Worm (Caenorhabditis elegans) whole organism, late embryonic: ENCODE results near the gene mlc-7.
A peak's percentile ranks its signal among the peaks of the same experiment; 100 is the strongest.

Experiments used
- C08G9.2 ChIP-seq: sonication (generic microtip); optimal IDR thresholded peaks from 2 replicates; lab custom pipeline; 2016; ENCODE audit warnings: mild to moderate bottlenecking, missing genetic modification characterization, moderate library complexity, missing compliant biosample characterization
- K09A11.1 ChIP-seq: sonication (generic microtip); optimal IDR thresholded peaks from 2 replicates; lab custom pipeline; 2017; ENCODE audit warnings: antibody characterized with exemption, mild to moderate bottlenecking, missing genetic modification characterization, missing compliant biosample characterization; ENCODE audit not compliant: insufficient read depth
- T23F11.4 ChIP-seq: fragments of 200-800 bp; sonication (Bioruptor generic); optimal IDR thresholded peaks from 2 replicates; lab custom pipeline; 2018; ENCODE audit warnings: mild to moderate bottlenecking, missing genetic modification characterization, missing compliant biosample characterization
- Y22D7AL.16 ChIP-seq: sonication (generic microtip); optimal IDR thresholded peaks from 2 replicates; lab custom pipeline; 2016; ENCODE audit warnings: missing genetic modification characterization, missing compliant biosample characterization
- ceh-19 ChIP-seq: fragments of 200-800 bp; sonication (Bioruptor generic); optimal IDR thresholded peaks from 2 replicates; lab custom pipeline; 2018; ENCODE audit warnings: mild to moderate bottlenecking, missing genetic modification characterization, missing compliant biosample characterization
- ceh-2 ChIP-seq: sonication (generic microtip); optimal IDR thresholded peaks from 2 replicates; lab custom pipeline; 2016; ENCODE audit warnings: missing genotype, missing genetic modification characterization, missing compliant biosample characterization
- ceh-24 ChIP-seq: sonication (generic microtip); optimal IDR thresholded peaks from 2 replicates; lab custom pipeline; 2016; ENCODE audit warnings: mild to moderate bottlenecking, missing genetic modification characterization, missing compliant biosample characterization
- ceh-31 ChIP-seq: sonication (generic microtip); optimal IDR thresholded peaks from 2 replicates; lab custom pipeline; 2016; ENCODE audit warnings: missing genetic modification characterization, missing compliant biosample characterization
- ceh-34 ChIP-seq: sonication (generic microtip); optimal IDR thresholded peaks from 2 replicates; lab custom pipeline; 2016; ENCODE audit warnings: mild to moderate bottlenecking, missing genetic modification characterization, missing compliant biosample characterization
- ceh-45 ChIP-seq: fragments of 200-800 bp; sonication (Bioruptor generic); IDR thresholded peaks from 2 replicates; pipeline ENCODE4 v1.3.6; 2022; ENCODE audit warnings: missing genetic modification reagents, missing genetic modification characterization, missing compliant biosample characterization
- ceh-48 ChIP-seq: sonication (generic microtip); optimal IDR thresholded peaks from 2 replicates; lab custom pipeline; 2016; ENCODE audit warnings: missing genetic modification characterization, inconsistent platforms, missing compliant biosample characterization
- ceh-6 ChIP-seq: fragments of 200-800 bp; sonication (Bioruptor generic); optimal IDR thresholded peaks from 2 replicates; lab custom pipeline; 2018; ENCODE audit warnings: mild to moderate bottlenecking, missing genetic modification characterization, missing compliant biosample characterization
- che-1 ChIP-seq: sonication (generic microtip); optimal IDR thresholded peaks from 2 replicates; lab custom pipeline; 2016; ENCODE audit warnings: mild to moderate bottlenecking, missing genetic modification characterization, missing compliant biosample characterization
- elt-2 ChIP-seq: sonication (generic microtip); optimal IDR thresholded peaks from 2 replicates; lab custom pipeline; 2016; ENCODE audit warnings: missing genetic modification reagents, missing genetic modification characterization, missing compliant biosample characterization
- eyg-1 ChIP-seq: sonication (generic microtip); optimal IDR thresholded peaks from 2 replicates; lab custom pipeline; 2016; ENCODE audit warnings: missing genotype, missing genetic modification characterization, missing compliant biosample characterization
- fax-1 ChIP-seq: sonication (generic microtip); optimal IDR thresholded peaks from 2 replicates; lab custom pipeline; 2016; ENCODE audit warnings: missing genotype, missing genetic modification characterization, missing compliant biosample characterization
- fkh-6 ChIP-seq: sonication (generic microtip); optimal IDR thresholded peaks from 2 replicates; lab custom pipeline; 2016; ENCODE audit warnings: missing genetic modification characterization, missing compliant biosample characterization
- hlh-13 ChIP-seq: fragments of 200-800 bp; sonication (Bioruptor generic); optimal IDR thresholded peaks from 2 replicates; lab custom pipeline; 2018; ENCODE audit warnings: mild to moderate bottlenecking, missing genetic modification characterization, missing compliant biosample characterization
- hlh-30 ChIP-seq: sonication (generic microtip); optimal IDR thresholded peaks from 2 replicates; lab custom pipeline; 2017; ENCODE audit warnings: antibody characterized with exemption, missing genetic modification characterization, missing compliant biosample characterization; ENCODE audit not compliant: insufficient read depth
- hlh-6 ChIP-seq: sonication (generic microtip); optimal IDR thresholded peaks from 2 replicates; lab custom pipeline; 2016; ENCODE audit warnings: missing genotype, missing genetic modification characterization, missing compliant biosample characterization
- hlh-8 ChIP-seq: sonication (generic microtip); optimal IDR thresholded peaks from 2 replicates; lab custom pipeline; 2016; ENCODE audit warnings: missing genotype, missing genetic modification characterization, missing compliant biosample characterization
- lim-6 ChIP-seq: sonication (generic microtip); optimal IDR thresholded peaks from 2 replicates; lab custom pipeline; 2016; ENCODE audit warnings: missing genetic modification characterization, missing compliant biosample characterization
- lin-11 ChIP-seq: fragments of 200-800 bp; sonication (Bioruptor generic); optimal IDR thresholded peaks from 2 replicates; lab custom pipeline; 2018; ENCODE audit warnings: mild to moderate bottlenecking, missing genetic modification characterization, missing compliant biosample characterization
- madf-2 ChIP-seq: sonication (generic microtip); optimal IDR thresholded peaks from 2 replicates; lab custom pipeline; 2017; ENCODE audit warnings: missing genetic modification characterization, missing compliant biosample characterization
- mec-3 ChIP-seq: sonication (generic microtip); optimal IDR thresholded peaks from 2 replicates; lab custom pipeline; 2016; ENCODE audit warnings: borderline replicate concordance, missing genetic modification characterization, missing compliant biosample characterization
- nfya-1 ChIP-seq: sonication (generic microtip); optimal IDR thresholded peaks from 2 replicates; lab custom pipeline; 2017; ENCODE audit warnings: missing genetic modification characterization, mild to moderate bottlenecking, missing compliant biosample characterization, antibody characterized with exemption, moderate library complexity
- npax-4 ChIP-seq: sonication (generic microtip); optimal IDR thresholded peaks from 2 replicates; lab custom pipeline; 2016; ENCODE audit warnings: missing genetic modification characterization, missing compliant biosample characterization
- odd-2 ChIP-seq: sonication (generic microtip); optimal IDR thresholded peaks from 2 replicates; lab custom pipeline; 2017; ENCODE audit warnings: antibody characterized with exemption, mild to moderate bottlenecking, missing genetic modification characterization, missing compliant biosample characterization
- pag-3 ChIP-seq: sonication (generic microtip); optimal IDR thresholded peaks from 2 replicates; lab custom pipeline; 2016; ENCODE audit warnings: missing compliant biosample characterization, missing genetic modification characterization, borderline replicate concordance
- pat-9 ChIP-seq: fragments of 200-800 bp; sonication (Bioruptor generic); optimal IDR thresholded peaks from 2 replicates; lab custom pipeline; 2018; ENCODE audit warnings: mild to moderate bottlenecking, missing genetic modification characterization, moderate library complexity, missing compliant biosample characterization
- pha-2 ChIP-seq: sonication (generic microtip); optimal IDR thresholded peaks from 2 replicates; lab custom pipeline; 2017; ENCODE audit warnings: mild to moderate bottlenecking, missing genetic modification characterization, missing compliant biosample characterization
- pha-4 ChIP-seq: fragments of 150-350 bp; optimal IDR thresholded peaks from 2 replicates; lab custom pipeline; 2018; ENCODE audit warnings: missing biosample characterization, missing genetic modification reagents, missing genetic modification characterization
- sox-4 ChIP-seq: sonication (generic microtip); optimal IDR thresholded peaks from 2 replicates; lab custom pipeline; 2017; ENCODE audit warnings: mild to moderate bottlenecking, missing genetic modification characterization, inconsistent platforms, missing compliant biosample characterization
- syd-9 ChIP-seq: sonication (generic microtip); optimal IDR thresholded peaks from 2 replicates; lab custom pipeline; 2016; ENCODE audit warnings: mild to moderate bottlenecking, missing genetic modification characterization, moderate library complexity, missing compliant biosample characterization
- tbx-2 ChIP-seq: sonication (generic microtip); optimal IDR thresholded peaks from 2 replicates; lab custom pipeline; 2016; ENCODE audit warnings: missing genetic modification characterization, missing compliant biosample characterization
- ttx-3 ChIP-seq: sonication (generic microtip); optimal IDR thresholded peaks from 2 replicates; lab custom pipeline; 2016; ENCODE audit warnings: missing genetic modification reagents, missing genetic modification characterization, missing compliant biosample characterization
- unc-55 ChIP-seq: sonication (generic microtip); optimal IDR thresholded peaks from 2 replicates; lab custom pipeline; 2017; ENCODE audit warnings: missing biosample characterization, missing genetic modification reagents, missing genetic modification characterization
- unc-86 ChIP-seq: sonication (generic microtip); optimal IDR thresholded peaks from 2 replicates; lab custom pipeline; 2016; ENCODE audit warnings: missing genetic modification characterization, missing compliant biosample characterization
- zip-5 ChIP-seq: sonication (generic microtip); optimal IDR thresholded peaks from 2 replicates; lab custom pipeline; 2016; ENCODE audit warnings: missing genetic modification characterization, missing compliant biosample characterization

mlc-7 gene

DNA sequence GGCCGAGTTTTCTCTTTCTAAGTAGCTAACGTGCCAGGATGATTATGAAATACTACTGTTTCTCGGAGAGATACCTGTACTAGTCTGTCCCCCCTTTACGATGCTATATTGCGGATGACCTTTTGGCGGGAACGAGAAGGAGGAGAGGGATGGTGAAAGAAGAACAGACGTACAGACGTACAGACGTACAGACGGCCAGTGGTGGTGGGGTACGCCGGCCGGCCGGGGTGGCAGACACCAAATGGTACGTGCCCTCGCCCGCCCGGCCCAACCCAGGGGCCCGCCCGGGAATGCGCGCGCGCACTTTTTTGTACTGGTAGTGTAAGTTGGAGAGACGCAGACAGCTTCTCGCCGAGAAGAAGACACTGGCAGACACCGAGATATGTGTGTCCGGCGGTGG, 30.2 kb upstream of the mlc-7 start (continued):
- TF ChIP-seq ceh-31 (tag; lab: Kevin White, UChicago) (peak; percentile 40), ceh-19 (GFP tag; lab: Kevin White, UChicago) (no peak), ceh-6 (GFP tag; lab: Kevin White, UChicago) (peak; percentile 7), pat-9 (tag; lab: Kevin White, UChicago) (peak; percentile 49), ceh-48 (tag; lab: Kevin White, UChicago) (no peak), hlh-6 (tag; lab: Kevin White, UChicago) (no peak), ceh-24 (tag; lab: Kevin White, UChicago) (no peak), unc-55 (no peak), K09A11.1 (tag; lab: Kevin White, UChicago) (no peak), lim-6 (peak; percentile 10), che-1 (tag; lab: Kevin White, UChicago) (no peak), syd-9 (tag; lab: Kevin White, UChicago) (no peak), mec-3 (tag; lab: Kevin White, UChicago) (no peak), pha-2 (no peak), odd-2 (no peak), npax-4 (tag; lab: Kevin White, UChicago) (no peak), elt-2 (peak; percentile 33), C08G9.2 (tag; lab: Kevin White, UChicago) (peak; percentile 13), tbx-2 (tag; lab: Kevin White, UChicago) (peak; percentile 85), Y22D7AL.16 (tag; lab: Kevin White, UChicago) (peak; percentile 19), zip-5 (no peak), fax-1 (tag; lab: Kevin White, UChicago) (no peak), pha-4 (no peak), pag-3 (tag; lab: Kevin White, UChicago) (no peak), hlh-30 (tag; lab: Kevin White, UChicago) (no peak), hlh-13 (no peak), ceh-45 (GFP tag; lab: Robert Waterston, UW) (no peak), ceh-34 (peak; percentile 79), fkh-6 (tag; lab: Kevin White, UChicago) (peak; percentile 7), hlh-8 (peak; percentile 1), nfya-1 (tag; lab: Kevin White, UChicago) (no peak), ceh-2 (peak; percentile 1)

DNA sequence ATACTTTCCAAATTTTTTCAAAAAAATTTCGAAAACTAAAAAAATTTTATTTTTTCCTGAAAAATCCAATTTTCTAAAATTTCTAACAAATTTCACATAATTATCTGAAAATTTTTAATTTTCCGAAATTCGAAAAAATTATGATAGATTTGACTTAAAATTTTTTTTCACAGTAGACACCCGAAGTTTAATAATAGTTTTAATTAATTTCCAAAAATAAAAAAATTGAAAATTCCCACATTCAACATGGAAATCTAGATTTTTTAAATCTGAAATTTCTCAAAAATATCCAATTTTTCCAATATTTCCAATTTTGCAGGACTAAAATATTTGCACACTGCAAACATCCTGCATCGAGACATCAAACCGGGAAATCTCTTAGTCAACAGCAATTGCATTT, 29.3 kb upstream of the mlc-7 start:
- TF ChIP-seq sox-4, result no peak
- TF ChIP-seq madf-2 (tag; lab: Kevin White, UChicago), result no peak
- no peak for TF ChIP-seq T23F11.4 (GFP tag; lab: Kevin White, UChicago)
- no peak for TF ChIP-seq nfya-1 (tag; lab: Kevin White, UChicago)
- no peak for TF ChIP-seq fkh-6 (tag; lab: Kevin White, UChicago)
- no peak for TF ChIP-seq unc-86 (tag; lab: Kevin White, UChicago)
- TF ChIP-seq eyg-1 (tag; lab: Kevin White, UChicago), result no peak

DNA sequence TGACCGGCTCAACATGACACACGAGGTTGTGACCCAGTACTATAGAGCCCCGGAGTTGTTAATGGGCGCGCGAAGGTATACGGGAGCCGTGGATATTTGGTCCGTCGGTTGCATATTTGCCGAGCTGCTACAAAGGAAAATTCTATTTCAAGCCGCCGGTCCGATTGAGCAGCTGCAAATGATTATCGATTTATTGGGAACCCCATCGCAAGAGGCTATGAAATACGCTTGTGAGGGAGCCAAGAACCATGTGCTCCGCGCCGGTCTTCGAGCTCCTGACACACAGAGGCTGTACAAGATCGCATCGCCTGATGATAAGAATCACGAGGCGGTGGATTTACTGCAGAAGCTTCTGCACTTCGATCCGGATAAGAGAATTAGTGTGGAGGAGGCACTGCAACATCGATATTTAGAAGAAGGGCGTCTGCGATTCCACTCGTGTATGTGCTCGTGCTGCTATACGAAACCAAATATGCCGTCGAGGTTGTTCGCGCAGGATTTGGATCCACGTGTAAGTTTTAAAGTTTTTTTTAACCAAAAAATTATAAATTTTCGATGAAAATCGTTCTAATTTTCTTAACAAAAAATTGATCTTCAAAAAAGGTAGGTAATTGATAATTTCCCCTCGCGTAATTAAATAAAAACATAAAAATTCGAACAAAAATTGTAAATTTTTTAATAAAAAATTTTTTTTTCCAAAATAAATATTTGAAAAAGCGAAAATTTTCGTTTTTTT, 28.7 kb upstream of the mlc-7 start:
- TF ChIP-seq lin-11 (tag; lab: Kevin White, UChicago) (no peak), ceh-48 (tag; lab: Kevin White, UChicago) (peak; percentile 24), ceh-34 (no peak), hlh-6 (tag; lab: Kevin White, UChicago) (peak; percentile 11), ttx-3 (no peak)
